Worm (Caenorhabditis elegans): Measurements from ENCODE around the gene ztf-13.

The ztf-13 gene

ce11 chrX:3117204-3117603 lies 15.2 kb upstream of the ztf-13 start (continued):
- no peak for TF ChIP-seq jun-1 (tag; optimal IDR thresholded peaks at IDR 0.05)
- peak; percentile 88 for TF ChIP-seq aha-1 (tag)
- peak; percentile 60; the same call in 1 of the 2 replicates for TF ChIP-seq mdt-29 (GFP tag; IDR thresholded peaks at IDR 0.05)
- TF ChIP-seq hmg-1.1 (GFP tag; IDR thresholded peaks at IDR 0.05): no peak
- no peak for TF ChIP-seq dmd-8 (GFP tag; IDR thresholded peaks at IDR 0.05)
- 0 out of 2 replicates have a peak, but pooled peaks have one; percentile 30 for TF ChIP-seq saeg-2 (GFP tag; IDR thresholded peaks at IDR 0.05)
- TF ChIP-seq madf-9 (GFP tag; conservative IDR thresholded peaks at IDR 0.05): no peak
- TF ChIP-seq T26A8.4 (GFP tag; IDR thresholded peaks at IDR 0.05): peak; percentile 8; the same call in 1 of the 2 replicates
- no peak for TF ChIP-seq rbr-2 (tag; optimal IDR thresholded peaks at IDR 0.05)
- peak; percentile 76 for TF ChIP-seq php-3 (GFP tag; IDR thresholded peaks at IDR 0.05)
- no peak for TF ChIP-seq ceh-32 (tag; optimal IDR thresholded peaks at IDR 0.05; ENCODE audit: poor library complexity)
- no peak for TF ChIP-seq F49E8.2 (tag; optimal IDR thresholded peaks at IDR 0.05; ENCODE audit: borderline replicate concordance)
- no peak for TF ChIP-seq ceh-44 (GFP tag; IDR thresholded peaks at IDR 0.05)
- TF ChIP-seq daf-12 (tag; optimal IDR thresholded peaks at IDR 0.05): no peak
- TF ChIP-seq nhr-42 (GFP tag; IDR thresholded peaks at IDR 0.05): no peak
- TF ChIP-seq F44E2.7 (GFP tag; IDR thresholded peaks at IDR 0.05): no peak
- TF ChIP-seq lsy-2 (tag; optimal IDR thresholded peaks at IDR 0.05): peak in 1 of 2 experiments; percentile 42
- TF ChIP-seq lin-15B (tag; optimal IDR thresholded peaks at IDR 0.05): no peak
- no peak for TF ChIP-seq unc-62 (GFP tag; optimal IDR thresholded peaks at IDR 0.05 in 1 of 2)
- TF ChIP-seq unc-62 (tag; optimal IDR thresholded peaks at IDR 0.05): no peak
- no peak for TF ChIP-seq sdz-12 (GFP tag; optimal IDR thresholded peaks at IDR 0.05)
- TF ChIP-seq nhr-28 (tag; optimal IDR thresholded peaks at IDR 0.05): peak; percentile 74
- TF ChIP-seq mes-2 (tag; optimal IDR thresholded peaks at IDR 0.05; ENCODE audit: poor library complexity, severe bottlenecking): no peak
- TF ChIP-seq ztf-11 (tag; optimal IDR thresholded peaks at IDR 0.05): no peak
- TF ChIP-seq nhr-237 (tag; optimal IDR thresholded peaks at IDR 0.05): no peak
- TF ChIP-seq ceh-62 (tag; optimal IDR thresholded peaks at IDR 0.05): no peak
- no peak for TF ChIP-seq gei-8 (GFP tag; optimal IDR thresholded peaks at IDR 0.05)
- peak; percentile 40 for TF ChIP-seq duxl-1 (tag; optimal IDR thresholded peaks at IDR 0.05; ENCODE audit: poor library complexity)
- no peak for TF ChIP-seq ZK546.5 (tag; optimal IDR thresholded peaks at IDR 0.05)
- TF ChIP-seq aly-2 (tag; optimal IDR thresholded peaks at IDR 0.05): no peak
- TF ChIP-seq nhr-102 (tag; optimal IDR thresholded peaks at IDR 0.05): peak; percentile 66
- 0 out of 2 replicates have a peak, but pooled peaks have one; percentile 26 for TF ChIP-seq lin-1 (GFP tag; IDR thresholded peaks at IDR 0.05)
- TF ChIP-seq hlh-11 (tag; optimal IDR thresholded peaks at IDR 0.05): peak; percentile 77
- TF ChIP-seq mep-1 (tag; optimal IDR thresholded peaks at IDR 0.05): peak; percentile 66
- TF ChIP-seq daf-8 (GFP tag; IDR thresholded peaks at IDR 0.05): no peak
- TF ChIP-seq tra-1 (GFP tag; IDR thresholded peaks at IDR 0.05): peak; percentile 72
- TF ChIP-seq ces-1 (GFP tag; optimal IDR thresholded peaks at IDR 0.05): no peak
- no peak for TF ChIP-seq Y105C5A.15 (GFP tag; IDR thresholded peaks at IDR 0.05)
- no peak for TF ChIP-seq zag-1 (tag; optimal IDR thresholded peaks at IDR 0.05)
- TF ChIP-seq ZK337.2 (GFP tag; IDR thresholded peaks at IDR 0.05): no peak
- TF ChIP-seq nhr-48 (tag; optimal IDR thresholded peaks at IDR 0.05): peak; percentile 77
- TF ChIP-seq ceh-28 (tag; optimal IDR thresholded peaks at IDR 0.05): no peak
